1 fruit fly cellular context compared by ENCODE assay signal in the genomic region with DNA sequence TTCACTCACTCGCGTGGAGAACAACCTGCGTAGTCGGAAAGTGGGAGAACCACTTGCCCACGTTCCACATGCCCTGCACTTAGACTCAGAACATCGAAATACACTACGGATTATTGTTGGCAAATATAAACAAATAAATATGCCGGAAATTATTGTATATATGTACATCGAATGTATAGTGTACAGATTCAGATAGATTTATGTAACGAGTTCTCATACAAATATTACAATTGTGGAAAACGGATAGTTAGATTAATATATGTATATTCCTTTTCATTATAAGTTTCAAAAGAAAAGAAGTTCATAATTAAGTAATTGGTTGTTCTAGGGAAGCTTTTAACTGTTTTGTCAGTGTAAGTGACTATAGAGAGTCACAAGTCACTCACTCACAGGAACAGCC.
TF ChIP-seq lines count a peak whose summit lies in the region.

No protein-coding gene starts in this region.

TF ChIP-seq in whole organism, prepupa, 60 proteins besides CTCF, POLR2A, EP300 and RAD21 (continued from another document):
- TF ChIP-seq Blimp-1 (GFP tag; optimal IDR thresholded peaks at IDR 0.05; lab: Kevin White, UChicago) (no peak), eg (GFP tag; IDR thresholded peaks at IDR 0.05; lab: Robert Waterston, UW) (no peak), vri (GFP tag; optimal IDR thresholded peaks at IDR 0.05; lab: Kevin White, UChicago) (no peak), CG4318 (GFP tag; optimal IDR thresholded peaks at IDR 0.05; lab: Kevin White, UChicago) (peak; percentile 4), cyc (GFP tag; optimal IDR thresholded peaks at IDR 0.05; lab: Kevin White, UChicago) (no peak), CG6808 (GFP tag; optimal IDR thresholded peaks at IDR 0.05; lab: Kevin White, UChicago) (no peak), CG34406 (GFP tag; optimal IDR thresholded peaks at IDR 0.05; lab: Kevin White, UChicago) (no peak), Eip75B (GFP tag; optimal IDR thresholded peaks at IDR 0.05; lab: Kevin White, UChicago) (peak; percentile 3), spab (GFP tag; optimal IDR thresholded peaks at IDR 0.05; lab: Kevin White, UChicago) (no peak), Smox (GFP tag; optimal IDR thresholded peaks at IDR 0.05; lab: Kevin White, UChicago) (no peak), dac (GFP tag; optimal IDR thresholded peaks at IDR 0.05; lab: Kevin White, UChicago) (no peak), Met (GFP tag; optimal IDR thresholded peaks at IDR 0.05; lab: Kevin White, UChicago) (no peak), CG6792 (GFP tag; optimal IDR thresholded peaks at IDR 0.05; lab: Kevin White, UChicago) (no peak), CG8119 (GFP tag; IDR thresholded peaks at IDR 0.05; lab: Robert Waterston, UW) (no peak; the same call in 2 of the 3 replicates), salr (GFP tag; optimal IDR thresholded peaks at IDR 0.05; lab: Kevin White, UChicago) (no peak), CG3919 (GFP tag; optimal IDR thresholded peaks at IDR 0.05; lab: Kevin White, UChicago) (peak; percentile 32), CG3032 (tag; optimal IDR thresholded peaks at IDR 0.05; lab: Kevin White, UChicago) (no peak), acj6 (GFP tag; optimal IDR thresholded peaks at IDR 0.05; lab: Kevin White, UChicago) (peak; percentile 4), pdm3 (GFP tag; optimal IDR thresholded peaks at IDR 0.05; lab: Kevin White, UChicago) (no peak), Hr39 (GFP tag; optimal IDR thresholded peaks at IDR 0.05; lab: Kevin White, UChicago) (no peak)
